Worm (Caenorhabditis elegans): ENCODE data around the gene tim-1.
A peak's percentile ranks its signal among the peaks of the same experiment; 100 is the strongest.

The tim-1 gene

DNA sequence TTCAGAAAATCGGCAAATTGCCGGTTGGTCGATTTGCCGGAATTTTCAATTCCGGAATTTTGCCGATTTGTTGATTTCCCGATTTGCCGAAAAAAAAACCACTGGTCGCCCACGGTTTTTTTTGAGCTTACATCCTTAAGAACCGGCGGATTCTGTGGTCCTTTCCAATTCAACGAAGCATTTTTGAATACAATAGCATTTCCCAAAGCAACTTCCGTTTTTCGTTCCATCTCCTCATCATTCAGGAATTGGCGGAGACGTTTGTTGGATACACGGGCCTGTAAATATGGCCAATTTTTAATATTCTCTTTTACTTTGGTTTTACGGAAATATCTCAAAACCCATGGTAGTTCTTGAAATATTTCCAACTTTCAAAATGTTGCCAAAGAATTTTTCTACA lies 42.5 kb upstream of the tim-1 start:
- TF ChIP-seq cnd-1 (tag; optimal IDR thresholded peaks at IDR 0.05) (no peak), pha-4 (tag; optimal IDR thresholded peaks at IDR 0.05) (no peak), ham-2 (GFP tag; optimal IDR thresholded peaks at IDR 0.05) (no peak), nhr-76 (tag; optimal IDR thresholded peaks at IDR 0.05) (no peak), lin-13 (tag; optimal IDR thresholded peaks at IDR 0.05) (no peak), lsy-2 (tag; optimal IDR thresholded peaks at IDR 0.05) (no peak), sptf-1 (tag; optimal IDR thresholded peaks at IDR 0.05) (no peak), unc-120 (tag; optimal IDR thresholded peaks at IDR 0.05; ENCODE audit: poor library complexity, severe bottlenecking) (no peak), ztf-11 (tag; optimal IDR thresholded peaks at IDR 0.05) (no peak), nhr-2 (tag; optimal IDR thresholded peaks at IDR 0.05) (no peak), ceh-39 (tag; optimal IDR thresholded peaks at IDR 0.05) (no peak), unc-62 (GFP tag; optimal IDR thresholded peaks at IDR 0.05) (no peak), nhr-12 (tag; optimal IDR thresholded peaks at IDR 0.05) (no peak), bed-3 (GFP tag; optimal IDR thresholded peaks at IDR 0.05) (no peak), ceh-83 (GFP tag; optimal IDR thresholded peaks at IDR 0.05) (no peak), mab-5 (tag; optimal IDR thresholded peaks at IDR 0.05) (no peak), lin-32 (GFP tag; optimal IDR thresholded peaks at IDR 0.05) (no peak)

DNA sequence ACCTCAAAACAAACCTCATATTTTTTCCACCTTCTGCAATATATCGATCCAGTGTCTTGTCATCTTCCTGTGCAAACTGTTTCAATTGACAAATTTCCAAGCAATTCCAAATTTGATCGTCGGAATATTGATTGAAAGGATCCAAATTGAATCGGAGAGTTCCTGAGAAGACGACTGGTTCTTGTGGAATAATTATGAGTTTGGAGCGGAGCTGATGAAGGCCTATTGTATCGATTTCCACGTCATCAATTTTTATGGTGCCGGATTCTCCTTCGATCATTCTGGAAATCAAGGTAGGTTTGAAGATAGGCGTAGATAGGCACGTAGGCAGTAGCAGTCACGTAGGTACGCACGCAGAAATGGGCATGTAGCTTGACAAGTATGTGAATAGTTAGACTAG lies 34.2 kb upstream of the tim-1 start:
- TF ChIP-seq sem-2 (GFP tag; optimal IDR thresholded peaks at IDR 0.05) (no peak), M03D4.4 (tag; optimal IDR thresholded peaks at IDR 0.05) (no peak), zip-8 (tag; optimal IDR thresholded peaks at IDR 0.05) (no peak), nhr-76 (tag; optimal IDR thresholded peaks at IDR 0.05) (no peak), snpc-4 (tag; optimal IDR thresholded peaks at IDR 0.05) (no peak), unc-39 (tag; optimal IDR thresholded peaks at IDR 0.05) (no peak), unc-62 (GFP tag; optimal IDR thresholded peaks at IDR 0.05) (no peak), mls-2 (tag; optimal IDR thresholded peaks at IDR 0.05) (no peak), mep-1 (tag; optimal IDR thresholded peaks at IDR 0.05) (no peak), hlh-1 (tag; optimal IDR thresholded peaks at IDR 0.05) (no peak), blmp-1 (tag; optimal IDR thresholded peaks at IDR 0.05) (no peak), nhr-2 (tag; optimal IDR thresholded peaks at IDR 0.05) (no peak), elt-3 (tag; optimal IDR thresholded peaks at IDR 0.05) (no peak)

DNA sequence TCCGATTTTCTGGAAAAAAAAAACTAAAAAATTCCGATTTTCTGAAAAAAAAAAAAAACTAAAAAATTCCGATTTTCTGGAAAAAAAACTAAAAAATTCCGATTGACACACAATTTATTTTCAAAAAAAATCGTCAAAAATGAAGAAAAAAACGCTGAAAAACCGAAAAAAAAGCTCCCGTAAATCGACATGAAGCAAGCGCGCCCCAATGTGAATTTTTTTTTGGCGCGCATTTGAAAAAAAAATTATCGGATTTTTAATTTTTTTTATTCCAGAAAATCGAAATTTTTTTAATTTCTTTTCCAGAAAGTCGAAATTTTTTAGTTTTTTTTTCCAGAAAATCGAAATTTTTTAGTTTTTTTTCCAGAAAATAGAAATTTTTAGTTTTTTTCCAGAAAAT lies 28.8 kb upstream of the tim-1 start:
- TF ChIP-seq ceh-43 (GFP tag; optimal IDR thresholded peaks at IDR 0.05), result no peak
- no peak for TF ChIP-seq ceh-83 (GFP tag; optimal IDR thresholded peaks at IDR 0.05)

DNA sequence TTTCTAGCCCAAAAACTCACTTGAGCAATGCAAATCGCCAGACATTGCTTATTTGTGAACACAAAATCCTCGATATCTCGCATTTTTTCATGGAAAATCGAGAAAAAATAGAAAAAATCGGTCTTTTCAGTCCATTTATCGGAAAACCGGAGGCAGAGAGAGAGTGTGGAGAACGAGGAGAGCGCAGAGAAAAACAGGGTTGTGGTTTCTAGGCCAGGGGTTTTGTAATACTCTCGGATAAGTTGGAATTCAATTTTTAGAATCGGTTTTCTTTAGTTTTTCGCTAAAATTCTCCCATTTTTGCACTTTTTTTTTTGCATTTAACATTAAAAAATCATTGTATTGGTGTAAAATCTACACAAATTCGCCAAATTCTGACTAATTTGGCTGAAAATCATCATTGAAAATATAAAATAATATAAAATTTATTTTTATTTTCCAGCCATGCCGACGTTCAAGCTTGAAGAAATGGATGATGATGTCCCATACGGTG lies 23.7 kb upstream of the tim-1 start, which contains the start of the genes Y75B8A.24 and Y75B8A.25:
Gene Y75B8A.24, minus strand, starts transcription at position 155 of the 493 bp plus-strand sequence.
Gene Y75B8A.25, plus strand, starts transcription at position 443 of the 493 bp plus-strand sequence.
- peak; percentile 71 for TF ChIP-seq ceh-39 (tag; optimal IDR thresholded peaks at IDR 0.05)
- TF ChIP-seq ces-1 (GFP tag; optimal IDR thresholded peaks at IDR 0.05), result peak; percentile 76
- peak; percentile 19 for TF ChIP-seq lsy-2 (tag; optimal IDR thresholded peaks at IDR 0.05)
- TF ChIP-seq lin-13 (tag; optimal IDR thresholded peaks at IDR 0.05), result peak; percentile 42
- TF ChIP-seq ceh-83 (GFP tag; optimal IDR thresholded peaks at IDR 0.05), result no peak
- TF ChIP-seq M03D4.4 (tag; optimal IDR thresholded peaks at IDR 0.05), result no peak
- no peak for TF ChIP-seq sem-2 (GFP tag; optimal IDR thresholded peaks at IDR 0.05)

DNA sequence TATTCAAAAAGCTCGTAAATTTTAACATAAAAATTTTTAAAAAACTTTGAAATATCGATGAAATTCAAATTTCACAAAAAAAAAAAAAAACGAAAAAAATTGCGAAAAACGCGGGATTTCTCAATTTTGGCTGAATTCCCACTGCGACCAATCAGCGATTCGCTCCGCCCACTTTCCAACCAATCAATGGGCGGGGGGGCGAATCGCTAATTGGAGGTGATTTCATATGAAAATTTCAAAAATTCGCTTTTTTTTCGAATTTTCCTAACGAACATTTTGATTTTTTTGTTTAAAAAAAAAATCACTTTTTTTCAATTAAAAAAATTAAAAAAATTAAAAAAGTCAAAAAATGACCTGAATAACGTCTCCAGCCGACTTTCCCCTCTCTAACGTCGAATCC lies 20.4 kb upstream of the tim-1 start:
- no peak for TF ChIP-seq ceh-43 (GFP tag; optimal IDR thresholded peaks at IDR 0.05)
- no peak for TF ChIP-seq cnd-1 (tag; optimal IDR thresholded peaks at IDR 0.05)
- TF ChIP-seq hlh-1 (tag; optimal IDR thresholded peaks at IDR 0.05), result no peak
- TF ChIP-seq elt-3 (tag; optimal IDR thresholded peaks at IDR 0.05), result no peak
- TF ChIP-seq sptf-1 (tag; optimal IDR thresholded peaks at IDR 0.05), result no peak
- TF ChIP-seq sem-2 (GFP tag; optimal IDR thresholded peaks at IDR 0.05), result no peak
- TF ChIP-seq nhr-237 (tag; optimal IDR thresholded peaks at IDR 0.05), result no peak
- TF ChIP-seq nhr-12 (tag; optimal IDR thresholded peaks at IDR 0.05), result no peak
- TF ChIP-seq ceh-39 (tag; optimal IDR thresholded peaks at IDR 0.05), result no peak
- TF ChIP-seq M03D4.4 (tag; optimal IDR thresholded peaks at IDR 0.05), result no peak
- no peak for TF ChIP-seq mls-2 (tag; optimal IDR thresholded peaks at IDR 0.05)
- no peak for TF ChIP-seq lin-32 (GFP tag; optimal IDR thresholded peaks at IDR 0.05)

DNA sequence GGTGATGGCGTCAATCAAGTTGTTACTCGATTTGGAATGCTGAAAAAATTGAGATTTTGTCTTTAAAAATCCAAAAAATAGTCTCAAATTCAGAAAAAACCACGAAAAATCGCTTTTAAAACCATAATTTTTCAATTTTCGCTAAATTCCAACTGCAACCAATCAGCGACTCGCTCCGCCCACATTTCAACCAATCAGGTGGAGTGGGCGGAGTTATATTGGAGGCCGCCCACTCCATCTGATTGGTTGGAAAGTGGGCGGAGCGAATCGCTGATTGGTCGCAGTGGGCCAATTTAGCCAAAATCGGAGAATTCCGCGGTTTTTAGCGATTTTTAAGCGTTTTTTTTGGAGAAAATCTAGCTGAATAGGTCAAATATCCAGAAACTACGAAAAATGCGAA lies 19.8 kb upstream of the tim-1 start:
- TF ChIP-seq lsy-2 (tag; optimal IDR thresholded peaks at IDR 0.05), result no peak
- TF ChIP-seq mls-2 (tag; optimal IDR thresholded peaks at IDR 0.05), result no peak
- no peak for TF ChIP-seq nhr-2 (tag; optimal IDR thresholded peaks at IDR 0.05)
- no peak for TF ChIP-seq nhr-12 (tag; optimal IDR thresholded peaks at IDR 0.05)
- no peak for TF ChIP-seq ceh-39 (tag; optimal IDR thresholded peaks at IDR 0.05)
- no peak for TF ChIP-seq snpc-4 (tag; optimal IDR thresholded peaks at IDR 0.05)
- TF ChIP-seq drap-1 (GFP tag; optimal IDR thresholded peaks at IDR 0.05), result no peak
- TF ChIP-seq bed-3 (GFP tag; optimal IDR thresholded peaks at IDR 0.05), result no peak
- no peak for TF ChIP-seq ztf-11 (tag; optimal IDR thresholded peaks at IDR 0.05)
- no peak for TF ChIP-seq lin-32 (GFP tag; optimal IDR thresholded peaks at IDR 0.05)
- TF ChIP-seq mab-5 (tag; optimal IDR thresholded peaks at IDR 0.05), result no peak
- TF ChIP-seq unc-62 (GFP tag; optimal IDR thresholded peaks at IDR 0.05), result no peak
- TF ChIP-seq mep-1 (tag; optimal IDR thresholded peaks at IDR 0.05), result no peak
- TF ChIP-seq ces-1 (GFP tag; optimal IDR thresholded peaks at IDR 0.05), result no peak
- TF ChIP-seq elt-3 (tag; optimal IDR thresholded peaks at IDR 0.05), result no peak
- TF ChIP-seq lin-13 (tag; optimal IDR thresholded peaks at IDR 0.05), result no peak

All from whole organism, mixed stage, embryonic.